Fruit fly (Drosophila melanogaster) whole organism, adult: ENCODE results near the gene mAChR-B.

Experiments used
- CG12768 ChIP-seq: fragments of 200-800 bp; sonication (Bioruptor generic); optimal IDR thresholded peaks from 2 replicates; lab custom pipeline; 2017; ENCODE audit warnings: missing biosample characterization, missing genetic modification characterization, mild to moderate bottlenecking, moderate library complexity, missing genetic modification reagents
- CG1620 ChIP-seq: fragments of 200-800 bp; sonication (Bioruptor generic); optimal IDR thresholded peaks from 2 replicates; lab custom pipeline; 2016; ENCODE audit warnings: missing biosample characterization, missing genetic modification characterization
- CG5204 ChIP-seq: fragments of 200-800 bp; sonication (Bioruptor generic); optimal IDR thresholded peaks from 2 replicates; lab custom pipeline; 2016; ENCODE audit warnings: missing biosample characterization, missing genetic modification characterization
- CG7045 ChIP-seq: fragments of 200-800 bp; sonication (Bioruptor generic); optimal IDR thresholded peaks from 2 replicates; lab custom pipeline; 2017; ENCODE audit warnings: missing biosample characterization, mild to moderate bottlenecking, missing genetic modification characterization
- CG7101 ChIP-seq: fragments of 200-800 bp; sonication (Bioruptor generic); optimal IDR thresholded peaks from 2 replicates; lab custom pipeline; 2018; ENCODE audit warnings: missing biosample characterization, mild to moderate bottlenecking, missing genetic modification characterization, moderate library complexity
- Clk ChIP-seq: fragments of 200-800 bp; sonication (Bioruptor generic); optimal IDR thresholded peaks from 2 replicates; lab custom pipeline; 2017; ENCODE audit warnings: missing biosample characterization, missing genetic modification characterization
- Hr96 ChIP-seq: fragments of 200-800 bp; sonication (Bioruptor generic); optimal IDR thresholded peaks from 2 replicates; lab custom pipeline; 2016; ENCODE audit warnings: missing biosample characterization, missing genetic modification characterization
- bab1 ChIP-seq: fragments of 200-800 bp; sonication (Bioruptor generic); optimal IDR thresholded peaks from 3 replicates; lab custom pipeline; 2019; ENCODE audit warnings: missing biosample characterization, mild to moderate bottlenecking, missing genetic modification characterization, moderate library complexity
- cnc ChIP-seq, 2 experiments: fragments of >200 bp; optimal IDR thresholded peaks; 2 replicates each; lab custom pipeline; 2017
- kay ChIP-seq: fragments of 200-800 bp; sonication (Bioruptor generic); peaks from one replicate; lab custom pipeline; 2016; ENCODE audit warnings: missing biosample characterization, missing genetic modification characterization, borderline replicate concordance
- ovo ChIP-seq: fragments of 200-800 bp; sonication (Bioruptor generic); optimal IDR thresholded peaks from 2 replicates; lab custom pipeline; 2016; ENCODE audit warnings: missing biosample characterization, missing genetic modification characterization
- tj ChIP-seq: fragments of 200-800 bp; sonication (Bioruptor generic); optimal IDR thresholded peaks from 3 replicates; lab custom pipeline; 2017; ENCODE audit warnings: missing biosample characterization, mild to moderate bottlenecking, missing genetic modification characterization, moderate library complexity
- toe ChIP-seq: fragments of 200-800 bp; sonication (Bioruptor generic); optimal IDR thresholded peaks from 2 replicates; lab custom pipeline; 2016; ENCODE audit warnings: missing biosample characterization, missing genetic modification characterization

- TF ChIP-seq cnc (optimal IDR thresholded peaks at IDR 0.05; lab: Kevin White, UChicago): no peak
- no peak for TF ChIP-seq Hr96
- no peak for TF ChIP-seq CG7101 (tag; lab: Kevin White, UChicago)
- peak; percentile 99 for TF ChIP-seq tj (GFP tag; lab: Kevin White, UChicago)
- peak; percentile 96 for TF ChIP-seq kay (GFP tag; lab: Kevin White, UChicago)
- TF ChIP-seq ovo (GFP tag; lab: Kevin White, UChicago): peak; percentile 79
- no peak for TF ChIP-seq toe (GFP tag; lab: Kevin White, UChicago)
- no peak for TF ChIP-seq CG5204 (GFP tag; lab: Kevin White, UChicago)
- TF ChIP-seq CG1620: no peak
- TF ChIP-seq bab1 (GFP tag; lab: Kevin White, UChicago): no peak
- TF ChIP-seq CG7045 (GFP tag; lab: Kevin White, UChicago): no peak
- TF ChIP-seq CG12768 (GFP tag; lab: Kevin White, UChicago): peak; percentile 54
- TF ChIP-seq Clk (GFP tag; lab: Kevin White, UChicago): peak; percentile 19
These were observed 52.8 kb downstream of the mAChR-B start for dm6 chr3R:8111789-8112382.
